Worm (Caenorhabditis elegans): ENCODE data around the gene F47G9.6.

The F47G9.6 gene

ce11 chrV:11329100-11329499, at the start of gene F47G9.6:
Gene F47G9.6, plus strand, starts transcription at chrV:11329400.
- TF ChIP-seq nhr-111 (GFP tag; optimal IDR thresholded peaks at IDR 0.05) (no peak), hlh-11 (tag; optimal IDR thresholded peaks at IDR 0.05) (no peak), spr-1 (tag; optimal IDR thresholded peaks at IDR 0.05) (no peak), lsy-2 (tag; optimal IDR thresholded peaks at IDR 0.05) (no peak), ceh-62 (tag; optimal IDR thresholded peaks at IDR 0.05) (no peak), ama-1 (optimal IDR thresholded peaks at IDR 0.05) (no peak), F49E8.2 (tag; optimal IDR thresholded peaks at IDR 0.05; ENCODE audit: borderline replicate concordance) (no peak), lin-15B (tag; optimal IDR thresholded peaks at IDR 0.05) (no peak), fos-1 (tag; optimal IDR thresholded peaks at IDR 0.05) (no peak), cey-2 (tag; optimal IDR thresholded peaks at IDR 0.05; ENCODE audit: borderline replicate concordance, insufficient read depth) (no peak), dve-1 (tag; optimal IDR thresholded peaks at IDR 0.05; ENCODE audit: insufficient read depth) (no peak), madf-5 (GFP tag; IDR thresholded peaks at IDR 0.05) (no peak), jun-1 (tag; optimal IDR thresholded peaks at IDR 0.05) (no peak), nhr-76 (tag; optimal IDR thresholded peaks at IDR 0.05) (no peak), ztf-7 (tag; optimal IDR thresholded peaks at IDR 0.05) (no peak), nhr-42 (GFP tag; IDR thresholded peaks at IDR 0.05) (no peak), tra-1 (GFP tag; IDR thresholded peaks at IDR 0.05) (no peak), ctbp-1 (GFP tag; IDR thresholded peaks at IDR 0.05) (no peak), ZK546.5 (tag; optimal IDR thresholded peaks at IDR 0.05) (no peak), lin-39 (tag; optimal IDR thresholded peaks at IDR 0.05) (no peak)

DNA sequence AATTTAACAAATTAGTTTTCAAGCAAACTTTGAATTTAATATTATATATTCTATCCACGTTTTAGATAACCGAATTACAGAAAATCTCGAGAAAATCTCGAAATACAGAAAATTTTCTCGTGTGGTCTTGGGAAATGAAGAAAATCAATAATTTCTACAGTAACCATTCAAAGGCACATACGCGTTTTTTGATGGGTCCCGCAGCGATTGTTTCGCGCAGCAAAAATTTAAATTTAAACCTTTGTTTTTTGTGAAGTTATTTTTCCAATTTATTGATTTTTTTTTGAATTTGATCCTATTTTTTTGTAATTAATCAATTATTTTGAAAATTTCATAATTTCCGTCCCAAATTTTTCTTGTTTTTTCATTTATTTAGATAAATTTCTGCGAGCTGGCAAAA, 49.6 kb upstream of the F47G9.6 start:
- TF ChIP-seq F49E8.2 (tag; optimal IDR thresholded peaks at IDR 0.05; ENCODE audit: borderline replicate concordance), result peak; percentile 37
- TF ChIP-seq nhr-25 (tag; optimal IDR thresholded peaks at IDR 0.05; ENCODE audit: borderline replicate concordance, insufficient read depth), result no peak

ce11 chrV:11281414-11282209, 47.6 kb upstream of the F47G9.6 start:
- peak in 1 of 2 experiments; percentile 90 for TF ChIP-seq unc-62 (GFP tag; optimal IDR thresholded peaks at IDR 0.05 in 1 of 2)
- TF ChIP-seq unc-62 (tag; optimal IDR thresholded peaks at IDR 0.05), result no peak
- peak; percentile 92 for TF ChIP-seq aha-1 (tag)
- TF ChIP-seq nhr-42 (GFP tag; IDR thresholded peaks at IDR 0.05), result no peak
- TF ChIP-seq pha-4 (GFP tag; IDR thresholded peaks at IDR 0.05), result no peak
- TF ChIP-seq pha-4 (tag; optimal IDR thresholded peaks at IDR 0.05), result no peak
- TF ChIP-seq mxl-3 (GFP tag; optimal IDR thresholded peaks at IDR 0.05), result peak; percentile 45
- no peak for TF ChIP-seq nhr-10 (tag; optimal IDR thresholded peaks at IDR 0.05)
- TF ChIP-seq nhr-28 (tag; optimal IDR thresholded peaks at IDR 0.05), result peak; percentile 27
- peak in 1 of 2 experiments; percentile 9 for TF ChIP-seq mdl-1 (tag; optimal IDR thresholded peaks at IDR 0.05)

ce11 chrV:11282272-11282671, 46.9 kb upstream of the F47G9.6 start, which contains the start of gene gly-20:
Gene gly-20, plus strand, starts transcription at chrV:11282572.
- TF ChIP-seq mes-2 (tag; optimal IDR thresholded peaks at IDR 0.05; ENCODE audit: poor library complexity, severe bottlenecking) (no peak), saeg-2 (GFP tag; IDR thresholded peaks at IDR 0.05) (no peak), mxl-2 (GFP tag; conservative IDR thresholded peaks at IDR 0.05) (no peak), lsy-2 (tag; optimal IDR thresholded peaks at IDR 0.05) (no peak), hif-1 (tag; optimal IDR thresholded peaks at IDR 0.05) (no peak), egl-43 (GFP tag; IDR thresholded peaks at IDR 0.05) (no peak), zip-11 (GFP tag; IDR thresholded peaks at IDR 0.05) (no peak), ceh-28 (tag; optimal IDR thresholded peaks at IDR 0.05) (no peak), Y75B8A.6 (GFP tag; IDR thresholded peaks at IDR 0.05) (no peak), aha-1 (tag) (no peak), Y48G9A.11 (GFP tag; IDR thresholded peaks at IDR 0.05) (no peak)
